Worm (Caenorhabditis elegans) whole organism, young adult: ENCODE measurements around the gene F22B3.5.

Experiments
- B0261.1 ChIP-seq: sonication (generic microtip); optimal IDR thresholded peaks from 2 replicates; lab custom pipeline; 2016; ENCODE audit warnings: mild to moderate bottlenecking, missing genetic modification characterization, moderate library complexity, missing compliant biosample characterization
- F23B12.7 ChIP-seq: sonication (generic microtip); optimal IDR thresholded peaks from 2 replicates; lab custom pipeline; 2017; ENCODE audit warnings: missing genetic modification characterization, mild to moderate bottlenecking, missing compliant biosample characterization, antibody characterized with exemption, moderate library complexity; ENCODE audit not compliant: insufficient read depth
- Y53F4B.3 ChIP-seq: fragments of 200-800 bp; sonication (Bioruptor generic); IDR thresholded peaks from 2 replicates; pipeline ENCODE4 v1.3.6; 2022; ENCODE audit warnings: missing genetic modification reagents, missing genetic modification characterization, missing compliant biosample characterization
- Y67H2A.10 ChIP-seq: fragments of 200-800 bp; sonication (Bioruptor generic); conservative IDR thresholded peaks from 2 replicates; pipeline ENCODE4 v1.3.6; 2022; ENCODE audit warnings: missing genetic modification reagents, missing genetic modification characterization, missing compliant biosample characterization
- Y79H2A.3 ChIP-seq: fragments of 200-800 bp; sonication (Bioruptor generic); conservative IDR thresholded peaks from 2 replicates; pipeline ENCODE4 v1.3.6; 2022; ENCODE audit warnings: missing genetic modification reagents, missing genetic modification characterization, missing compliant biosample characterization
- aptf-2 ChIP-seq: fragments of 200-800 bp; sonication (Bioruptor generic); conservative IDR thresholded peaks from 2 replicates; pipeline ENCODE4 v1.3.6; 2022; ENCODE audit warnings: missing genetic modification reagents, missing genetic modification characterization, missing compliant biosample characterization
- bed-1 ChIP-seq: fragments of 200-800 bp; sonication (Bioruptor generic); IDR thresholded peaks from 2 replicates; pipeline ENCODE4 v1.3.6; 2022; ENCODE audit warnings: missing genetic modification reagents, missing genetic modification characterization, missing compliant biosample characterization
- ccch-3 ChIP-seq: fragments of 200-800 bp; sonication (Bioruptor generic); optimal IDR thresholded peaks from 2 replicates; lab custom pipeline; 2018; ENCODE audit warnings: mild to moderate bottlenecking, missing genetic modification characterization, missing compliant biosample characterization
- cebp-1 ChIP-seq, 2 experiments: fragments of 200-800 bp in 1 of 2; sonication (Bioruptor generic) in 1 of 2; sonication (generic microtip) in 1 of 2; IDR thresholded peaks in 1 of 2; optimal IDR thresholded peaks in 1 of 2; 2 replicates each; pipeline versions ENCODE4 v1.3.6 to Lab custom; 2017 to 2022; ENCODE audit warnings: missing compliant biosample characterization in 2 of 2, missing genetic modification characterization in 2 of 2, mild to moderate bottlenecking in 1 of 2, missing genetic modification reagents in 1 of 2, moderate library complexity in 1 of 2
- egl-18 ChIP-seq: fragments of 200-800 bp; sonication (Bioruptor generic); IDR thresholded peaks from 2 replicates; pipeline ENCODE4 v1.3.6; 2022; ENCODE audit warnings: missing genetic modification reagents, missing genetic modification characterization, missing compliant biosample characterization
- ets-4 ChIP-seq: fragments of 200-800 bp; sonication (Bioruptor generic); optimal IDR thresholded peaks from 2 replicates; lab custom pipeline; 2018; ENCODE audit warnings: mild to moderate bottlenecking, missing genetic modification characterization, missing compliant biosample characterization
- gei-17 ChIP-seq: fragments of 200-800 bp; sonication (Bioruptor generic); optimal IDR thresholded peaks from 2 replicates; lab custom pipeline; 2018; ENCODE audit warnings: mild to moderate bottlenecking, missing genetic modification characterization, missing compliant biosample characterization
- hlh-26 ChIP-seq: fragments of 200-800 bp; sonication (Bioruptor generic); conservative IDR thresholded peaks from 2 replicates; pipeline ENCODE4 v1.3.6; 2022; ENCODE audit warnings: missing genetic modification reagents, missing genetic modification characterization, missing compliant biosample characterization
- hrde-1 ChIP-seq: sonication (generic microtip); optimal IDR thresholded peaks from 2 replicates; lab custom pipeline; 2016; ENCODE audit warnings: missing genetic modification characterization, mild to moderate bottlenecking, missing compliant biosample characterization, moderate library complexity, missing genotype, missing genetic modification reagents, borderline replicate concordance
- let-526 ChIP-seq: fragments of 200-800 bp; sonication (Bioruptor generic); IDR thresholded peaks from 2 replicates; pipeline ENCODE4 v1.3.6; 2022; ENCODE audit warnings: missing genetic modification reagents, missing genetic modification characterization, missing compliant biosample characterization
- lsl-1 ChIP-seq: fragments of 200-800 bp; sonication (Bioruptor generic); optimal IDR thresholded peaks from 2 replicates; lab custom pipeline; 2018; ENCODE audit warnings: mild to moderate bottlenecking, missing genetic modification characterization, moderate library complexity, missing compliant biosample characterization
- lsy-27 ChIP-seq: sonication (generic microtip); optimal IDR thresholded peaks from 2 replicates; lab custom pipeline; 2017; ENCODE audit warnings: missing genetic modification characterization, mild to moderate bottlenecking, missing compliant biosample characterization, antibody characterized with exemption, missing genotype, borderline replicate concordance; ENCODE audit not compliant: insufficient read depth
- madf-3 ChIP-seq: fragments of 200-800 bp; sonication (Bioruptor generic); IDR thresholded peaks from 2 replicates; pipeline ENCODE4 v1.3.6; 2022; ENCODE audit warnings: missing genetic modification reagents, missing genetic modification characterization, missing compliant biosample characterization
- madf-8 ChIP-seq: fragments of 200-800 bp; sonication (Bioruptor generic); conservative IDR thresholded peaks from 2 replicates; pipeline ENCODE4 v1.3.6; 2022; ENCODE audit warnings: missing genetic modification reagents, missing genetic modification characterization, missing compliant biosample characterization
- mcd-1 ChIP-seq: fragments of 200-800 bp; sonication (Bioruptor generic); IDR thresholded peaks from 2 replicates; pipeline ENCODE4 v1.3.6; 2022; ENCODE audit warnings: missing genetic modification reagents, missing genetic modification characterization, missing compliant biosample characterization
- mel-28 ChIP-seq: sonication (generic microtip); optimal IDR thresholded peaks from 2 replicates; lab custom pipeline; 2016; ENCODE audit warnings: borderline replicate concordance, mild to moderate bottlenecking, missing genetic modification characterization, missing compliant biosample characterization
- mes-4 ChIP-seq: sonication (generic microtip); optimal IDR thresholded peaks from 2 replicates; lab custom pipeline; 2016; ENCODE audit warnings: missing genotype, missing genetic modification characterization, missing compliant biosample characterization
- nhr-179 ChIP-seq: sonication (generic microtip); optimal IDR thresholded peaks from 2 replicates; lab custom pipeline; 2016; ENCODE audit warnings: mild to moderate bottlenecking, missing genetic modification characterization, missing compliant biosample characterization
- nhr-27 ChIP-seq: fragments of 200-800 bp; sonication (Bioruptor generic); optimal IDR thresholded peaks from 2 replicates; lab custom pipeline; 2018; ENCODE audit warnings: mild to moderate bottlenecking, missing genetic modification characterization, moderate library complexity, missing compliant biosample characterization
- nhr-80 ChIP-seq: sonication (generic microtip); optimal IDR thresholded peaks from 2 replicates; lab custom pipeline; 2016; ENCODE audit warnings: missing genetic modification characterization, missing compliant biosample characterization
- pbrm-1 ChIP-seq: fragments of 200-800 bp; sonication (Bioruptor generic); IDR thresholded peaks from 2 replicates; pipeline ENCODE4 v1.3.6; 2022; ENCODE audit warnings: missing genetic modification reagents, missing genetic modification characterization, missing compliant biosample characterization
- rpc-1 ChIP-seq, 2 experiments: fragments of 150-350 bp in 1 of 2; sonication (generic microtip) in 1 of 2; optimal IDR thresholded peaks; 2 replicates each; lab custom pipeline; 2014 to 2018; ENCODE audit warnings: missing biosample characterization in 1 of 2, missing genetic modification characterization in 1 of 2, missing genetic modification reagents in 1 of 2, missing genotype in 1 of 2
- snpc-1.1 ChIP-seq: sonication (generic microtip); optimal IDR thresholded peaks from 2 replicates; lab custom pipeline; 2017; ENCODE audit warnings: missing genetic modification characterization, mild to moderate bottlenecking, missing compliant biosample characterization, antibody characterized with exemption, moderate library complexity, missing genotype, missing genetic modification reagents; ENCODE audit not compliant: insufficient read depth
- snpc-3.4 ChIP-seq: sonication (generic microtip); optimal IDR thresholded peaks from 2 replicates; lab custom pipeline; 2017; ENCODE audit warnings: missing genetic modification characterization, mild to moderate bottlenecking, missing compliant biosample characterization, antibody characterized with exemption, moderate library complexity, missing genotype, missing genetic modification reagents
- somi-1 ChIP-seq: fragments of 200-800 bp; sonication (Bioruptor generic); optimal IDR thresholded peaks from 2 replicates; lab custom pipeline; 2018; ENCODE audit warnings: mild to moderate bottlenecking, missing genetic modification characterization, missing compliant biosample characterization
- unc-130 ChIP-seq: sonication (generic microtip); optimal IDR thresholded peaks from 2 replicates; lab custom pipeline; 2016; ENCODE audit warnings: missing genetic modification reagents, missing genetic modification characterization, missing compliant biosample characterization
- zfh-2 ChIP-seq: fragments of 200-800 bp; sonication (Bioruptor generic); conservative IDR thresholded peaks from 2 replicates; pipeline ENCODE4 v1.3.6; 2022; ENCODE audit warnings: missing genetic modification reagents, missing genetic modification characterization, missing compliant biosample characterization
- ztf-26 ChIP-seq: sonication (generic microtip); optimal IDR thresholded peaks from 2 replicates; lab custom pipeline; 2017; ENCODE audit warnings: missing genetic modification characterization, missing compliant biosample characterization

Gene F22B3.5

DNA sequence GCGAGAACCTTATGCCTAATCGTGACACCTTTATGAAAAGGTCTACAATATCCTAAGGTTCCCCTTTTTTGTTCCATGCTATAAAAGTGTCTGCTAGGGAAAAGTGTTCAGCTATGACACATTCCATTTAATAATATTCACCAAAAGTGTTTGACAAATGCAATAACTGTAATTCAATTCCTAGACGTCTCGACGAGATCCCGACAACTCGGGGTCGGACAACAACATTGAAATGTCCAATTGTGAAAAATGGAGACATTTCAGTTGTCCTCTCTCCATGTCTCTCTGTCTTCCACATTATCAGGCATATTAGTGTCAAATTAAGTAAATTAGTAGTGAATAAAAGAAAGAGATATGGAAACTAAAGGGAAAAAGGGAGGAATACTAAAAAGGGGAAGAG, 14.8 kb upstream of the F22B3.5 start:
- TF ChIP-seq F23B12.7 (tag; lab: Kevin White, UChicago) (no peak), aptf-2 (GFP tag; lab: Robert Waterston, UW) (no peak), let-526 (no peak), pbrm-1 (GFP tag; lab: Robert Waterston, UW) (no peak), cebp-1 (GFP tag; IDR thresholded peaks at IDR 0.05; lab: Robert Waterston, UW) (no peak), cebp-1 (tag; optimal IDR thresholded peaks at IDR 0.05; lab: Kevin White, UChicago) (no peak), gei-17 (GFP tag; lab: Kevin White, UChicago) (no peak), Y67H2A.10 (GFP tag; lab: Robert Waterston, UW) (no peak), madf-8 (GFP tag; lab: Robert Waterston, UW) (no peak), ztf-26 (tag; lab: Kevin White, UChicago) (no peak), snpc-1.1 (tag; lab: Kevin White, UChicago) (no peak), lsl-1 (GFP tag; lab: Kevin White, UChicago) (no peak), lsy-27 (no peak)

- no peak for TF ChIP-seq Y79H2A.3 (GFP tag; lab: Robert Waterston, UW)
- no peak for TF ChIP-seq Y53F4B.3 (GFP tag; lab: Robert Waterston, UW)
- TF ChIP-seq nhr-80: no peak
- TF ChIP-seq ets-4: no peak
- TF ChIP-seq hrde-1: no peak
- TF ChIP-seq F23B12.7 (tag; lab: Kevin White, UChicago): no peak
Measured at ce11 chrIV:11425442-11425841, 8.8 kb upstream of the F22B3.5 start, which contains the start of gene kin-4. TSS of gene kin-4 (plus strand) at chrIV:11425742.

ce11 chrIV:11424830-11425229, 8.2 kb upstream of the F22B3.5 start, which contains the start of gene F22B3.8:
TSS of gene F22B3.8 (minus strand) at chrIV:11424930.
- TF ChIP-seq nhr-80: no peak
- no peak for TF ChIP-seq nhr-27 (tag; lab: Kevin White, UChicago)
- no peak for TF ChIP-seq nhr-179 (tag; lab: Kevin White, UChicago)
- no peak for TF ChIP-seq cebp-1 (GFP tag; IDR thresholded peaks at IDR 0.05; lab: Robert Waterston, UW)
- TF ChIP-seq cebp-1 (tag; optimal IDR thresholded peaks at IDR 0.05; lab: Kevin White, UChicago): no peak
- TF ChIP-seq, all 124 proteins: peak for 0

DNA sequence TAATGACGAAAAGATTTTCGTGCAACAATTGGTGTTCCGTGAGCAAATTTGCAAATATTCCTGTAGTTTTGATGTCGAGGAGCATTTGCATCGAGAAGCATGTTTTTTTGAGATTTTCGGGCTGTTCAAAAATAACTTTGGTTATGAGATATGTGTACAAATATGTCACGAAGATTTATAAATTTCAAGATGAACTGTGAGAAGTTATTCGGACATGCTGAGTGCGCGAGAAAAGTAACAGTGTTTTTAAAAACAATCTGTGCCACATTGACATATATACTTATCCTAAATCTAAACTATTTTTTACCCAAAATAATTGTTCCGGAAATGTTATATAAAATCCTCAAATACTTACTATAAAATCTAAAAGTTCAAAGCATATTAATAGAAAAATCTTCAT, 5.1 kb upstream of the F22B3.5 start, which contains the start of gene F22B3.7:
Gene F22B3.7, minus strand, starts transcription at position 101 of the 400 bp plus-strand sequence.
- no peak for TF ChIP-seq Y79H2A.3 (GFP tag; lab: Robert Waterston, UW)
- TF ChIP-seq B0261.1 (tag; lab: Kevin White, UChicago): no peak
- no peak for TF ChIP-seq zfh-2 (GFP tag; lab: Robert Waterston, UW)
- no peak for TF ChIP-seq unc-130 (GFP tag; lab: Kevin White, UChicago)
- no peak for TF ChIP-seq madf-3 (GFP tag; lab: Robert Waterston, UW)
- TF ChIP-seq rpc-1 (optimal IDR thresholded peaks at IDR 0.05; lab: Kevin White, UChicago): no peak
- no peak for TF ChIP-seq rpc-1 (tag; optimal IDR thresholded peaks at IDR 0.05; lab: Kevin White, UChicago)
- TF ChIP-seq ccch-3 (GFP tag; lab: Kevin White, UChicago): no peak

DNA sequence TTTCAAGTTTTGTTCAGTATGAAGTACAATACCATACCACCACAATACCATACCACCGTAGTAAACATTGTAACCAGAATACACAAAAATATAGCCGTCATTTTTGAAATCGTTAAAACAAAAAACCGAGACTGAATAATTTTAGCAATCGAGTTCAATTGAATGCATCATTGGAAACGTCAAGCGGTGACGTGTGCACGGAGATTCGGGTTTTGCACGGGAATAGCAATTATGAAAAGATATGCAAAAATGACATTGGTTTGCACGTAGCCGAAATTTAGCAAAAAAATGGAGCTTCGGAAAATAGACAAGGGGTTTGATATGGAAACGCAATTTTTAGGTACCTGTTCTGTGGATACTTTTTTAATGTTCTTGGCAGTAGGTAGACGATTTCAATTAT, 1.7 kb downstream of the F22B3.5 start, which contains the start of gene F22B3.10:
Gene F22B3.10, minus strand, starts transcription at position 101 of the 400 bp plus-strand sequence.
- TF ChIP-seq rpc-1 (optimal IDR thresholded peaks at IDR 0.05; lab: Kevin White, UChicago) (no peak), rpc-1 (tag; optimal IDR thresholded peaks at IDR 0.05; lab: Kevin White, UChicago) (no peak), mel-28 (tag; lab: Kevin White, UChicago) (no peak), snpc-3.4 (tag; lab: Kevin White, UChicago) (no peak), aptf-2 (GFP tag; lab: Robert Waterston, UW) (no peak), mcd-1 (no peak), hlh-26 (GFP tag; lab: Robert Waterston, UW) (no peak), egl-18 (GFP tag; lab: Robert Waterston, UW) (no peak), somi-1 (GFP tag; lab: Kevin White, UChicago) (no peak), mes-4 (tag; lab: Kevin White, UChicago) (no peak), bed-1 (GFP tag; lab: Robert Waterston, UW) (no peak)
- TF ChIP-seq, all 124 proteins: peak for 0
